Fruit fly (Drosophila melanogaster): ENCODE data around the gene S-Lap3.
A peak's percentile ranks its signal among the peaks of the same experiment; 100 is the strongest.

Gene S-Lap3

dm6 chr3L:10463051-10463866 is 1.7 kb upstream of the S-Lap3 start, which contains the start of the genes Gem3 and CG32061 (continued):
- TF ChIP-seq CG13287 (GFP tag; IDR thresholded peaks at IDR 0.05; ENCODE audit: partially characterized antibody) (peak; percentile 22; the same call in 1 of the 2 replicates), crc (GFP tag; optimal IDR thresholded peaks at IDR 0.05) (no peak), GATAe (GFP tag; conservative IDR thresholded peaks at IDR 0.05) (no peak), CG1647 (GFP tag; optimal IDR thresholded peaks at IDR 0.05) (no peak), stwl (tag; optimal IDR thresholded peaks at IDR 0.05) (peak; percentile 32), HmgD (GFP tag; optimal IDR thresholded peaks at IDR 0.05) (no peak), Hr78 (GFP tag; optimal IDR thresholded peaks at IDR 0.05) (no peak), CkIIα-i1 (GFP tag; IDR thresholded peaks at IDR 0.05) (no peak), knrl (GFP tag; IDR thresholded peaks at IDR 0.05; ENCODE audit: partially characterized antibody) (peak; percentile 28; the same call in 1 of the 3 replicates), sr (GFP tag; IDR thresholded peaks at IDR 0.05) (no peak), Med (GFP tag) (no peak), CG7271 (tag; optimal IDR thresholded peaks at IDR 0.05) (no peak), klu (GFP tag; IDR thresholded peaks at IDR 0.05) (no peak), Hey (tag; optimal IDR thresholded peaks at IDR 0.05) (no peak), Camta (GFP tag; optimal IDR thresholded peaks at IDR 0.05) (no peak), BEAF-32 (GFP tag; optimal IDR thresholded peaks at IDR 0.05) (peak; percentile 27), bab2 (GFP tag; optimal IDR thresholded peaks at IDR 0.05) (no peak), CG9797 (GFP tag; optimal IDR thresholded peaks at IDR 0.05) (peak; percentile 6), Ptx1 (GFP tag; IDR thresholded peaks at IDR 0.05) (no peak), CG12104 (GFP tag; optimal IDR thresholded peaks at IDR 0.05) (no peak), Trl (optimal IDR thresholded peaks at IDR 0.05) (no peak), Trl (GFP tag; optimal IDR thresholded peaks at IDR 0.05) (no peak), Dp (GFP tag; optimal IDR thresholded peaks at IDR 0.05) (peak; percentile 66), lov (optimal IDR thresholded peaks at IDR 0.05) (no peak), lov (GFP tag; IDR thresholded peaks at IDR 0.05) (no peak), CG6272 (GFP tag; IDR thresholded peaks at IDR 0.05) (no peak), CG8478 (optimal IDR thresholded peaks at IDR 0.05) (peak; percentile 52), CG3726 (GFP tag; IDR thresholded peaks at IDR 0.05) (no peak), inv (GFP tag; IDR thresholded peaks at IDR 0.05; ENCODE audit: partially characterized antibody) (no peak), CG6765 (GFP tag; optimal IDR thresholded peaks at IDR 0.05) (no peak), amos (GFP tag; IDR thresholded peaks at IDR 0.05; ENCODE audit: partially characterized antibody) (0 out of 2 replicates have a peak, but pooled peaks have one; percentile 31), disco-r (GFP tag; optimal IDR thresholded peaks at IDR 0.05) (no peak), CG8290 (GFP tag; optimal IDR thresholded peaks at IDR 0.05) (no peak), CG8290 (tag; optimal IDR thresholded peaks at IDR 0.05) (no peak), scrt (GFP tag; optimal IDR thresholded peaks at IDR 0.05) (no peak), CG14441 (GFP tag; IDR thresholded peaks at IDR 0.05) (no peak), sisA (GFP tag; IDR thresholded peaks at IDR 0.05) (no peak), Sry-δ (GFP tag; optimal IDR thresholded peaks at IDR 0.05) (no peak), CTCF (GFP tag; optimal IDR thresholded peaks at IDR 0.05) (peak; percentile 44), Atf3 (GFP tag; optimal IDR thresholded peaks at IDR 0.05) (no peak), pita (GFP tag; optimal IDR thresholded peaks at IDR 0.05) (peak; percentile 57), H2.0 (GFP tag; IDR thresholded peaks at IDR 0.05) (no peak), pzg (GFP tag; optimal IDR thresholded peaks at IDR 0.05) (peak; percentile 15), NK7.1 (GFP tag; optimal IDR thresholded peaks at IDR 0.05) (no peak), trem (tag; optimal IDR thresholded peaks at IDR 0.05) (peak; percentile 20), Hmx (GFP tag; optimal IDR thresholded peaks at IDR 0.05) (no peak), CG31388 (GFP tag; optimal IDR thresholded peaks at IDR 0.05) (no peak), CG17359 (tag; optimal IDR thresholded peaks at IDR 0.05) (no peak), chm (GFP tag; IDR thresholded peaks at IDR 0.05) (no peak), Max (GFP tag; optimal IDR thresholded peaks at IDR 0.05) (no peak), CG2129 (GFP tag; IDR thresholded peaks at IDR 0.05; ENCODE audit: partially characterized antibody) (no peak), CG15696 (tag; optimal IDR thresholded peaks at IDR 0.05) (no peak)
